Fruit fly (Drosophila melanogaster) whole organism, embryonic: Measurements from ENCODE around the gene CG14966.

Experiments
- Adf1 ChIP-seq: fragments of 200-800 bp; sonication (Bioruptor generic); IDR thresholded peaks from 2 replicates; pipeline ENCODE4 v1.3.6; 2022; ENCODE audit warnings: missing biosample characterization, missing genetic modification characterization
- Atf6 ChIP-seq: fragments of 200-800 bp; sonication (Bioruptor generic); IDR thresholded peaks from 2 replicates; pipeline ENCODE4 v1.3.6; 2022; ENCODE audit warnings: missing biosample characterization, missing genetic modification characterization
- BtbVII ChIP-seq: fragments of 200-800 bp; sonication (Bioruptor generic); optimal IDR thresholded peaks from 3 replicates; lab custom pipeline; 2017; ENCODE audit warnings: missing biosample characterization, mild to moderate bottlenecking, missing genetic modification characterization
- Bteb2 ChIP-seq: fragments of 200-800 bp; sonication (Bioruptor generic); optimal IDR thresholded peaks from 2 replicates; lab custom pipeline; 2016; ENCODE audit warnings: missing biosample characterization, missing genetic modification characterization
- CG10209 ChIP-seq: fragments of 200-800 bp; sonication (Bioruptor generic); optimal IDR thresholded peaks from 3 replicates; lab custom pipeline; 2017; ENCODE audit warnings: missing biosample characterization, mild to moderate bottlenecking, missing genetic modification characterization, missing genetic modification reagents
- CG1024 ChIP-seq: fragments of 200-800 bp; sonication (Bioruptor generic); IDR thresholded peaks from 2 replicates; pipeline ENCODE4 v1.3.6; 2022; ENCODE audit warnings: missing biosample characterization, missing genetic modification characterization
- CG10543 ChIP-seq: fragments of 200-800 bp; sonication (Bioruptor generic); optimal IDR thresholded peaks from 3 replicates; lab custom pipeline; 2017; ENCODE audit warnings: missing biosample characterization, mild to moderate bottlenecking, missing genetic modification characterization, moderate library complexity
- CG12155 ChIP-seq: fragments of 200-800 bp; sonication (Bioruptor generic); optimal IDR thresholded peaks from 3 replicates; lab custom pipeline; 2016; ENCODE audit warnings: missing biosample characterization, missing genetic modification characterization
- CG14014 ChIP-seq: fragments of 200-800 bp; sonication (Bioruptor generic); IDR thresholded peaks from 2 replicates; pipeline ENCODE4 v1.3.6; 2022; ENCODE audit warnings: missing biosample characterization, missing genetic modification characterization
- CG16863 ChIP-seq: fragments of 200-800 bp; sonication (Bioruptor generic); optimal IDR thresholded peaks from 3 replicates; lab custom pipeline; 2016; ENCODE audit warnings: missing biosample characterization, missing genetic modification characterization
- CG1832 ChIP-seq: fragments of 200-800 bp; sonication (Bioruptor generic); optimal IDR thresholded peaks from 2 replicates; lab custom pipeline; 2017; ENCODE audit warnings: missing biosample characterization, mild to moderate bottlenecking, missing genetic modification characterization, inconsistent platforms
- CG18764 ChIP-seq: fragments of 200-800 bp; sonication (Bioruptor generic); optimal IDR thresholded peaks from 3 replicates; lab custom pipeline; 2016; ENCODE audit warnings: missing biosample characterization, missing genetic modification characterization
- CG3163 ChIP-seq: fragments of 200-800 bp; sonication (Bioruptor generic); optimal IDR thresholded peaks from 3 replicates; lab custom pipeline; 2016; ENCODE audit warnings: missing biosample characterization, missing genetic modification characterization
- CG32532 ChIP-seq: fragments of 200-800 bp; sonication (Bioruptor generic); IDR thresholded peaks from 2 replicates; pipeline ENCODE4 v1.3.6; 2022; ENCODE audit warnings: missing biosample characterization, missing genetic modification characterization
- CG34422 ChIP-seq: fragments of 200-800 bp; sonication (Bioruptor generic); IDR thresholded peaks from 3 replicates; pipeline ENCODE4 v1.3.6; 2022; ENCODE audit warnings: missing biosample characterization, missing genetic modification characterization
- CG4820 ChIP-seq: fragments of 200-800 bp; sonication (Bioruptor generic); optimal IDR thresholded peaks from 3 replicates; lab custom pipeline; 2016; ENCODE audit warnings: missing biosample characterization, missing genetic modification characterization
- CG6254 ChIP-seq: fragments of 200-800 bp; sonication (Bioruptor generic); optimal IDR thresholded peaks from 3 replicates; lab custom pipeline; 2017; ENCODE audit warnings: mild to moderate bottlenecking, missing biosample characterization, missing genetic modification reagents, missing genetic modification characterization
- CG7987 ChIP-seq: fragments of 200-800 bp; sonication (Bioruptor generic); optimal IDR thresholded peaks from 2 replicates; lab custom pipeline; 2018; ENCODE audit warnings: missing biosample characterization, mild to moderate bottlenecking, missing genetic modification characterization, moderate library complexity
- CG8478 ChIP-seq: fragments of >200 bp; optimal IDR thresholded peaks from 2 replicates; lab custom pipeline; 2018
- Doc3 ChIP-seq: fragments of 200-800 bp; sonication (Bioruptor generic); IDR thresholded peaks from 3 replicates; pipeline ENCODE4 v1.3.6; 2022; ENCODE audit warnings: missing biosample characterization, missing genetic modification characterization; ENCODE audit not compliant: partially characterized antibody
- Dref ChIP-seq: fragments of 200-800 bp; sonication (Bioruptor generic); IDR thresholded peaks from 2 replicates; pipeline ENCODE4 v1.3.6; 2022; ENCODE audit warnings: missing biosample characterization, missing genetic modification characterization
- Fer1 ChIP-seq: fragments of 200-800 bp; sonication (Bioruptor generic); optimal IDR thresholded peaks from 2 replicates; lab custom pipeline; 2017; ENCODE audit warnings: missing biosample characterization, mild to moderate bottlenecking, missing genetic modification characterization
- GATAe ChIP-seq: fragments of 200-800 bp; sonication (Bioruptor generic); conservative IDR thresholded peaks from 2 replicates; pipeline ENCODE4 v1.3.6; 2022; ENCODE audit warnings: missing biosample characterization, missing genetic modification characterization
- HmgD ChIP-seq: fragments of 200-800 bp; sonication (Bioruptor generic); optimal IDR thresholded peaks from 3 replicates; lab custom pipeline; 2016; ENCODE audit warnings: missing biosample characterization, missing genetic modification characterization
- Jarid2 ChIP-seq: fragments of 200-800 bp; sonication (Bioruptor generic); optimal IDR thresholded peaks from 3 replicates; lab custom pipeline; 2017; ENCODE audit warnings: mild to moderate bottlenecking, missing biosample characterization, missing genetic modification reagents, missing genetic modification characterization
- MBD-R2 ChIP-seq: fragments of 200-800 bp; sonication (Bioruptor generic); IDR thresholded peaks from 2 replicates; pipeline ENCODE4 v1.3.6; 2022; ENCODE audit warnings: missing biosample characterization, missing genetic modification characterization
- MESR4 ChIP-seq: fragments of 200-800 bp; sonication (Bioruptor generic); optimal IDR thresholded peaks from 2 replicates; lab custom pipeline; 2018; ENCODE audit warnings: missing biosample characterization, mild to moderate bottlenecking, missing genetic modification characterization, moderate library complexity
- bsh ChIP-seq, 2 experiments: fragments of 200-800 bp; sonication (Bioruptor generic); optimal IDR thresholded peaks; 2 replicates each; lab custom pipeline; 2017 to 2018; ENCODE audit warnings: mild to moderate bottlenecking in 2 of 2, missing biosample characterization in 2 of 2, missing genetic modification characterization in 2 of 2, moderate library complexity in 1 of 2
- cas ChIP-seq: fragments of 200-800 bp; sonication (Bioruptor generic); IDR thresholded peaks from 2 replicates; pipeline ENCODE4 v1.3.6; 2022; ENCODE audit warnings: missing biosample characterization, missing genetic modification characterization
- cg ChIP-seq: fragments of 200-800 bp; sonication (Bioruptor generic); optimal IDR thresholded peaks from 3 replicates; lab custom pipeline; 2019; ENCODE audit warnings: missing biosample characterization, mild to moderate bottlenecking, missing genetic modification characterization, moderate library complexity
- chn ChIP-seq: fragments of 200-800 bp; sonication (Bioruptor generic); optimal IDR thresholded peaks from 2 replicates; lab custom pipeline; 2016; ENCODE audit warnings: missing biosample characterization, missing genetic modification characterization
- dm ChIP-seq: fragments of 200-800 bp; sonication (Bioruptor generic); optimal IDR thresholded peaks from 3 replicates; lab custom pipeline; 2016; ENCODE audit warnings: missing biosample characterization, missing genetic modification characterization
- dpn ChIP-seq, 2 experiments: fragments of 200-800 bp; sonication (Bioruptor generic); optimal IDR thresholded peaks; 3 replicates each; lab custom pipeline; 2016; ENCODE audit warnings: missing biosample characterization in 2 of 2, missing genetic modification characterization in 2 of 2
- ftz-f1 ChIP-seq: fragments of 200-800 bp; sonication (Bioruptor generic); optimal IDR thresholded peaks from 2 replicates; lab custom pipeline; 2016; ENCODE audit warnings: missing biosample characterization, missing genetic modification characterization
- gro ChIP-seq: fragments of 200-800 bp; sonication (Bioruptor generic); optimal IDR thresholded peaks from 2 replicates; lab custom pipeline; 2016; ENCODE audit warnings: missing biosample characterization, missing genetic modification characterization
- ham ChIP-seq: fragments of 200-800 bp; sonication (Bioruptor generic); IDR thresholded peaks from 2 replicates; pipeline ENCODE4 v1.3.6; 2022; ENCODE audit warnings: missing biosample characterization, missing genetic modification characterization
- her ChIP-seq: fragments of 200-800 bp; sonication (Bioruptor generic); optimal IDR thresholded peaks from 2 replicates; lab custom pipeline; 2016; ENCODE audit warnings: missing biosample characterization, missing genetic modification characterization
- mld ChIP-seq: fragments of 200-800 bp; sonication (Bioruptor generic); IDR thresholded peaks from 3 replicates; pipeline ENCODE4 v1.3.6; 2022; ENCODE audit warnings: missing biosample characterization, missing genetic modification characterization; ENCODE audit not compliant: partially characterized antibody
- onecut ChIP-seq: fragments of 200-800 bp; sonication (Bioruptor generic); IDR thresholded peaks from 2 replicates; pipeline ENCODE4 v1.3.6; 2022; ENCODE audit warnings: missing biosample characterization, missing genetic modification characterization
- phol ChIP-seq: fragments of 200-800 bp; sonication (Bioruptor generic); optimal IDR thresholded peaks from 3 replicates; lab custom pipeline; 2018; ENCODE audit warnings: missing biosample characterization, mild to moderate bottlenecking, missing genetic modification characterization, moderate library complexity
- pros ChIP-seq: fragments of 200-800 bp; sonication (Bioruptor generic); optimal IDR thresholded peaks from 3 replicates; lab custom pipeline; 2019; ENCODE audit warnings: missing biosample characterization, mild to moderate bottlenecking, missing genetic modification characterization, moderate library complexity
- pum ChIP-seq: fragments of 200-800 bp; sonication (Bioruptor generic); optimal IDR thresholded peaks from 2 replicates; lab custom pipeline; 2016; ENCODE audit warnings: missing biosample characterization, missing genetic modification characterization
- sd ChIP-seq: fragments of 200-800 bp; sonication (Bioruptor generic); optimal IDR thresholded peaks from 3 replicates; lab custom pipeline; 2018; ENCODE audit warnings: missing biosample characterization, mild to moderate bottlenecking, missing genetic modification characterization, moderate library complexity
- sens-2 ChIP-seq: fragments of 200-800 bp; sonication (Bioruptor generic); IDR thresholded peaks from 2 replicates; pipeline ENCODE4 v1.3.6; 2022; ENCODE audit warnings: missing biosample characterization, missing genetic modification characterization
- sob ChIP-seq: fragments of 200-800 bp; sonication (Bioruptor generic); IDR thresholded peaks from 2 replicates; pipeline ENCODE4 v1.3.6; 2022; ENCODE audit warnings: missing biosample characterization, missing genetic modification characterization
- wor ChIP-seq: fragments of 200-800 bp; sonication (Bioruptor generic); IDR thresholded peaks from 2 replicates; pipeline ENCODE4 v1.3.6; 2022; ENCODE audit warnings: missing biosample characterization, missing genetic modification characterization
- zfh1 ChIP-seq: fragments of 200-800 bp; sonication (Bioruptor generic); IDR thresholded peaks from 3 replicates; pipeline ENCODE4 v1.3.6; 2022; ENCODE audit warnings: missing biosample characterization, missing genetic modification characterization
- zfh2 ChIP-seq: fragments of 200-800 bp; sonication (Bioruptor generic); optimal IDR thresholded peaks from 2 replicates; lab custom pipeline; 2016; ENCODE audit warnings: missing biosample characterization, missing genetic modification characterization

The CG14966 gene

DNA sequence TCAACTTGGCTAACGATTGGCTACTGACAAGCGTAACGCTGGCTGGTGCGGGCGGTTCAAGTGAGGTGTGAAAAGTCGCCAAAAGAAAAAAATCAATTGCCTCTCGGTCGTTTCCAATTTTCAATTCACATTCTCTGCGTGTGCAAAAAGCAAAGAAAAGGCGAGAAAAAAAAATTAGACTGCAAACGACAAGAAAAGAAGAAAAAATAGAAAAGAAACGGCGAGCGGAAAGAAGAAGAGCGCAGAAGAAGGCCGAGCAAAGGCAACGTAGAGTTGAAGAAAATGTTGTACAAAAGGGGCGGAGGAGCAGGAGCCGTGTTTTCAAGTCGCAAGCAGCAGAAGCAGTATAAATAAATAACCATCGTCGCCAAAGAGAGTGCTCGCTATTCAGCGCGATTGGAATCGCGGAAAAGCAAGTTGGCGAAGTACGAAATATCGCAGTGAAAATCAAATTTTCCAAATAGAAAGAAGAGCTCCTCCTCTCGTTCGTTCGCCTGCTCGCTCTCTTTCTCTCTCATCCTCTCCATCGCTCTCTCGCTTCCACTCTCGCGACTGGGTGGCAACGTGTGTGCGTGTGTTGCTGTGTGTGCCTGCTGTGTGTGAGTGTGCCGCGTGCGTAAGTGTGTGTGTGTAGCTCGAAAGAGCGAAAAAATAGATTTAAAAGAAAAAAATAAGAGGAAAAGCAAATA, 28.5 kb upstream of the CG14966 start (continued):
- peak; percentile 26 for TF ChIP-seq chn (GFP tag; lab: Kevin White, UChicago)
- TF ChIP-seq GATAe: no peak
- TF ChIP-seq CG7987 (GFP tag; lab: Kevin White, UChicago): peak; percentile 54
- peak; percentile 51 for TF ChIP-seq BtbVII (GFP tag; lab: Kevin White, UChicago)
- TF ChIP-seq cg (GFP tag; lab: Kevin White, UChicago): peak; percentile 100
- no peak for TF ChIP-seq wor
- TF ChIP-seq dpn (GFP tag; optimal IDR thresholded peaks at IDR 0.05; lab: Kevin White, UChicago): peak in 1 of 2 experiments; percentile 17
- TF ChIP-seq onecut (GFP tag; lab: Robert Waterston, UW): peak; percentile 6; the same call in 1 of the 2 replicates
- peak; percentile 55; the same call in 1 of the 2 replicates for TF ChIP-seq CG32532 (GFP tag; lab: Robert Waterston, UW)
- peak; percentile 50; the same call in 1 of the 2 replicates for TF ChIP-seq Atf6 (GFP tag; lab: Robert Waterston, UW)
- TF ChIP-seq CG10543: peak; percentile 23
- TF ChIP-seq zfh2 (GFP tag; lab: Kevin White, UChicago): no peak
- no peak for TF ChIP-seq CG18764 (GFP tag; lab: Kevin White, UChicago)
- no peak for TF ChIP-seq her (GFP tag; lab: Kevin White, UChicago)
- TF ChIP-seq Jarid2 (GFP tag; lab: Kevin White, UChicago): no peak
- peak; percentile 87 for TF ChIP-seq CG1832
- TF ChIP-seq Fer1 (GFP tag; lab: Kevin White, UChicago): peak; percentile 26
- TF ChIP-seq HmgD (GFP tag; lab: Kevin White, UChicago): peak; percentile 16
- TF ChIP-seq CG6254 (GFP tag; lab: Kevin White, UChicago): peak; percentile 20
- peak; percentile 23 for TF ChIP-seq MESR4
- peak; percentile 58 for TF ChIP-seq pros (GFP tag; lab: Kevin White, UChicago)
- TF ChIP-seq ham: no peak
- peak; percentile 66 for TF ChIP-seq CG3163 (GFP tag; lab: Kevin White, UChicago)
- TF ChIP-seq CG1024 (GFP tag; lab: Robert Waterston, UW): no peak
- TF ChIP-seq Adf1 (GFP tag; lab: Robert Waterston, UW): peak; percentile 32; the same call in 1 of the 2 replicates
- peak; percentile 20; the same call in 1 of the 2 replicates for TF ChIP-seq sob (GFP tag; lab: Robert Waterston, UW)
- TF ChIP-seq CG34422: peak; percentile 28; the same call in 1 of the 3 replicates
- peak; percentile 90 for TF ChIP-seq CG8478 (lab: Kevin White, UChicago)
- TF ChIP-seq ftz-f1 (GFP tag; lab: Kevin White, UChicago): peak; percentile 34
- peak; percentile 3 for TF ChIP-seq dm (GFP tag; lab: Kevin White, UChicago)
- peak; percentile 19 for TF ChIP-seq CG12155 (GFP tag; lab: Kevin White, UChicago)
- peak in 1 of 2 experiments; percentile 48 for TF ChIP-seq bsh (GFP tag; optimal IDR thresholded peaks at IDR 0.05; lab: Kevin White, UChicago)
- TF ChIP-seq cas (GFP tag; lab: Robert Waterston, UW): no peak
- TF ChIP-seq Doc3 (GFP tag; lab: Robert Waterston, UW): 0 out of 3 replicates have a peak, but pooled peaks have one; percentile 5

DNA sequence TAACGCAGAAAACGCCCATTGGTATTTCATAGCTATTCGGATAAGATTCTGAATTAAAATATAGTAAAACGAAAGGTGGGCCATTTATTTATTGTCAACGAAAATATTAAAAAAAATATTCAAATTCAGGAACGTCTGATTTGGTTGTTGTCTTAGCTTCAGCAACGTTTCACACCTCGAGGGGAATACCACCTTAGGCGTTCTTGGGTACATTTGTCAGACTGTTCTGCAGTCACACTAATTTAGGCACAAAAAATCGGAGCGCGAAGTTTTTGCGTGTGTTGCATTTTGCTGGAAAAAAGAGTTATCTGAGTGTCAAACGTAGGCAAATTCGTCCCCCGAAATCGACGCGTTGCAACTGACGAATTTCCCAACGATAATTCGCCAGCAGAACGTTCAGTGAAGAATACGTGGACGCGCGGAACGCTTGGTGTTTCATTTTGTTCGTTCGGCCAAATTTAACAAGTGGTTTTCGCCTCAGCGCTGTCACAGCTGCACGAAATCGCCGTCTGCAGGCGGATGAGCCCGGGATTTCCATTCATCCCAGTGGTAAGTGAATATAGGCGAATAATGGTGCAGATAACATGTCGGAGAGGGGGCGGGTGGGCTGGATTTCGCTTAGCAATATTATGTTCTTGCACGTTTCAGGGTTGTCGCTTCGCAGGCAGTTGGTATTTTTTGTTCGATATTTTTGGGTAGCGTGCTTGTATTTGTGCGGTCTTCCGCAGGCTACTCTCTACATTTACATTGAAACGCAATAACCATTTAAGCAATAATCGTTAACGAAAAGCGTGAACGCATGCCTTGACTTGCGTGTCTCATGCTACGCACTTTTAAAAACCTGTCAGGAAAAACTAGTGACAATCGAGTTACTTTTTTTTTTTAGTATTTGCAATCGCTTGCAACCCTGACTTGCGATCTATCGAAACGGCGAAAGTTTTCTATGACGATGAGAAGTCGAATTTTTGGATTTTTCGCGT, 27.6 kb upstream of the CG14966 start, which contains the start of gene Larp4B:
Gene Larp4B, plus strand, starts transcription at position 99 of the 980 bp plus-strand sequence.
- TF ChIP-seq Bteb2 (GFP tag; lab: Kevin White, UChicago) (peak; percentile 33), Dref (GFP tag; lab: Robert Waterston, UW) (peak; percentile 59), gro (GFP tag; lab: Kevin White, UChicago) (peak; percentile 45), zfh1 (GFP tag; lab: Robert Waterston, UW) (0 out of 3 replicates have a peak, but pooled peaks have one; percentile 37), pum (GFP tag; lab: Kevin White, UChicago) (no peak), CG16863 (GFP tag; lab: Kevin White, UChicago) (no peak), phol (tag; lab: Kevin White, UChicago) (peak; percentile 54), sens-2 (GFP tag; lab: Robert Waterston, UW) (no peak), MBD-R2 (GFP tag; lab: Robert Waterston, UW) (peak; percentile 23; the same call in 1 of the 2 replicates), mld (0 out of 3 replicates have a peak, but pooled peaks have one; percentile 39), sd (tag; lab: Kevin White, UChicago) (peak; percentile 37), CG10209 (GFP tag; lab: Kevin White, UChicago) (no peak), CG14014 (GFP tag; lab: Robert Waterston, UW) (0 out of 2 replicates have a peak, but pooled peaks have one; percentile 27), CG4820 (GFP tag; lab: Kevin White, UChicago) (no peak)
